Worm (Caenorhabditis elegans) whole organism, young adult: ENCODE measurements around the gene K08D9.9.

ENCODE experiments used
- attf-6 ChIP-seq: fragments of 200-800 bp; sonication (Bioruptor generic); IDR thresholded peaks from 2 replicates; pipeline ENCODE4 v1.3.6; 2022; ENCODE audit warnings: missing genetic modification reagents, missing genetic modification characterization, missing compliant biosample characterization
- ccch-3 ChIP-seq: fragments of 200-800 bp; sonication (Bioruptor generic); optimal IDR thresholded peaks from 2 replicates; lab custom pipeline; 2018; ENCODE audit warnings: mild to moderate bottlenecking, missing genetic modification characterization, missing compliant biosample characterization
- ceh-79 ChIP-seq: sonication (generic microtip); optimal IDR thresholded peaks from 2 replicates; lab custom pipeline; 2017; ENCODE audit warnings: mild to moderate bottlenecking, missing genetic modification characterization, missing compliant biosample characterization
- dpl-1 ChIP-seq: fragments of 150-350 bp; optimal IDR thresholded peaks from 2 replicates; lab custom pipeline; 2014; ENCODE audit warnings: missing biosample characterization, missing genetic modification reagents, missing genetic modification characterization
- efl-1 ChIP-seq: fragments of 150-350 bp; optimal IDR thresholded peaks from 2 replicates; lab custom pipeline; 2014; ENCODE audit warnings: missing biosample characterization, missing genetic modification reagents, missing genetic modification characterization
- hrde-1 ChIP-seq: sonication (generic microtip); optimal IDR thresholded peaks from 2 replicates; lab custom pipeline; 2016; ENCODE audit warnings: missing genetic modification characterization, mild to moderate bottlenecking, missing compliant biosample characterization, moderate library complexity, missing genotype, missing genetic modification reagents, borderline replicate concordance
- let-607 ChIP-seq, 2 experiments: fragments of 200-800 bp in 1 of 2; sonication (Bioruptor generic) in 1 of 2; sonication (generic microtip) in 1 of 2; optimal IDR thresholded peaks; 2 replicates each; lab custom pipeline; 2016 to 2018; ENCODE audit warnings: mild to moderate bottlenecking in 2 of 2, missing compliant biosample characterization in 2 of 2, missing genetic modification characterization in 2 of 2, moderate library complexity in 2 of 2, missing genotype in 1 of 2
- madf-6 ChIP-seq: fragments of 200-800 bp; sonication (Bioruptor generic); IDR thresholded peaks from 2 replicates; pipeline ENCODE4 v1.3.6; 2022; ENCODE audit warnings: missing genetic modification reagents, missing genetic modification characterization, missing compliant biosample characterization
- snpc-1.3 ChIP-seq: sonication (generic microtip); optimal IDR thresholded peaks from 2 replicates; lab custom pipeline; 2017; ENCODE audit warnings: missing genetic modification characterization, mild to moderate bottlenecking, missing compliant biosample characterization, antibody characterized with exemption, moderate library complexity, missing genotype, missing genetic modification reagents; ENCODE audit not compliant: insufficient read depth

DNA sequence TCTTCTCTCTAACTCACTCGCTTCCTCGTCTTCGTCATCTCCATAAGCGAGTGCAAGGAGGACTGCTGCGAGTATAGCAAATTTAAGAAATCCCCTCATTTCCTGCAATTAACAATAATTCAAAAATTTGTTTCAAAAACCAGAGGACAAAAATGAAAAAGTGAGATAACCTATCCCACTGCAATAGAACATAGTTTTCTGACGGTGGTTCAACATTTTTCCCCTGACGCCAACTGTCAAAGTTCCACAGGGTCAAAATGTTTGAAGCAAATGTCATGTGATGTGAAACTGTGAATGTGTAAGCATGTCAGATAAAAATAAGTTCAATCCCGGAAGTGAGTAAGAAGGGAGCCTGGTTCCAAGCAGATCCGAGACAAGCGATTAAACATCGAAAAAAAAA, 32.9 kb upstream of the K08D9.9 start, which contains the start of gene T28A11.19:
- TF ChIP-seq let-607 (tag; optimal IDR thresholded peaks at IDR 0.05; lab: Kevin White, UChicago) (no peak), attf-6 (no peak), hrde-1 (no peak), snpc-1.3 (tag; lab: Kevin White, UChicago) (no peak), ccch-3 (GFP tag; lab: Kevin White, UChicago) (no peak), efl-1 (GFP tag; lab: Kevin White, UChicago) (no peak), dpl-1 (GFP tag; lab: Kevin White, UChicago) (no peak), ceh-79 (tag; lab: Kevin White, UChicago) (no peak), madf-6 (GFP tag; lab: Robert Waterston, UW) (no peak)
